Worm (Caenorhabditis elegans) whole organism, late embryonic: ENCODE measurements around the gene faxc-1.

Experiments used
- ama-1 ChIP-seq: fragments of 150-350 bp; optimal IDR thresholded peaks from 2 replicates; lab custom pipeline; 2014
- ceh-18 ChIP-seq: sonication (generic microtip); optimal IDR thresholded peaks from 2 replicates; lab custom pipeline; 2016; ENCODE audit warnings: missing genetic modification characterization, missing compliant biosample characterization
- ceh-30 ChIP-seq: fragments of 150-350 bp; optimal IDR thresholded peaks from 2 replicates; lab custom pipeline; 2014; ENCODE audit warnings: missing biosample characterization, missing genetic modification characterization
- ceh-6 ChIP-seq: fragments of 200-800 bp; sonication (Bioruptor generic); optimal IDR thresholded peaks from 2 replicates; lab custom pipeline; 2018; ENCODE audit warnings: mild to moderate bottlenecking, missing genetic modification characterization, missing compliant biosample characterization
- ceh-9 ChIP-seq: sonication (generic microtip); optimal IDR thresholded peaks from 2 replicates; lab custom pipeline; 2016; ENCODE audit warnings: mild to moderate bottlenecking, missing genetic modification characterization, inconsistent platforms, missing compliant biosample characterization
- dve-1 ChIP-seq: sonication (generic microtip); optimal IDR thresholded peaks from 2 replicates; lab custom pipeline; 2017; ENCODE audit warnings: antibody characterized with exemption, mild to moderate bottlenecking, missing genetic modification characterization, missing compliant biosample characterization
- elt-4 ChIP-seq: sonication (generic microtip); optimal IDR thresholded peaks from 2 replicates; lab custom pipeline; 2016; ENCODE audit warnings: missing genetic modification characterization, missing compliant biosample characterization
- fkh-6 ChIP-seq: sonication (generic microtip); optimal IDR thresholded peaks from 2 replicates; lab custom pipeline; 2016; ENCODE audit warnings: missing genetic modification characterization, missing compliant biosample characterization
- gmeb-2 ChIP-seq: sonication (generic microtip); optimal IDR thresholded peaks from 2 replicates; lab custom pipeline; 2016; ENCODE audit warnings: missing genetic modification characterization, inconsistent platforms, missing compliant biosample characterization
- hlh-30 ChIP-seq: sonication (generic microtip); optimal IDR thresholded peaks from 2 replicates; lab custom pipeline; 2017; ENCODE audit warnings: antibody characterized with exemption, missing genetic modification characterization, missing compliant biosample characterization; ENCODE audit not compliant: insufficient read depth
- lin-11 ChIP-seq: fragments of 200-800 bp; sonication (Bioruptor generic); optimal IDR thresholded peaks from 2 replicates; lab custom pipeline; 2018; ENCODE audit warnings: mild to moderate bottlenecking, missing genetic modification characterization, missing compliant biosample characterization
- pha-4 ChIP-seq: fragments of 150-350 bp; optimal IDR thresholded peaks from 2 replicates; lab custom pipeline; 2018; ENCODE audit warnings: missing biosample characterization, missing genetic modification reagents, missing genetic modification characterization
- rnt-1 ChIP-seq: sonication (generic microtip); optimal IDR thresholded peaks from 2 replicates; lab custom pipeline; 2016; ENCODE audit warnings: missing genetic modification characterization, missing compliant biosample characterization
- tbx-7 ChIP-seq: sonication (generic microtip); optimal IDR thresholded peaks from 2 replicates; lab custom pipeline; 2016; ENCODE audit warnings: missing genotype, missing genetic modification characterization, missing compliant biosample characterization

DNA sequence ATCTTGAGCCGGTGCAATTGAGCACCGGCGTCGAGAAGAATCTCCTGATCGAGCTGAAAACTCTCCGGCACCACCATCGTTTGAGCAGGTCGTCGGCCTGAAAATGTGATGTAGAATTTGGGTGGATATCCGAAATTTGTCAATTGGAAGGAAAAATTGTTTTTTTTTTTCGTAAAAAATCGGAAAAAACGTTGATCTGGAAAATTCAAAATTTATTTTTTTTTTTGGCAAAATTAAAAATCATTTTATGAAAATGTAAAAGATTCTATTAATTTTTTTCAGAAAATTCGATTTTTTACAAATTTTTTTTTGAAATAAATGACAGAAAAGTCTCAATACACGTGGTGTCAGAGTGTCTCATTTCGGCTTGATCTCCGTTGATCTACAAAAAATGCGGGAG lies 2.2 kb downstream of the faxc-1 start, which contains the start of gene tric-1B.1:
- TF ChIP-seq lin-11 (tag; lab: Kevin White, UChicago) (no peak), ceh-6 (GFP tag; lab: Kevin White, UChicago) (no peak), dve-1 (no peak), tbx-7 (no peak), ceh-18 (no peak), fkh-6 (no peak), hlh-30 (no peak), pha-4 (tag; lab: Kevin White, UChicago) (no peak), ceh-9 (tag; lab: Kevin White, UChicago) (no peak), elt-4 (tag; lab: Kevin White, UChicago) (no peak), rnt-1 (tag; lab: Kevin White, UChicago) (no peak), gmeb-2 (tag; lab: Kevin White, UChicago) (no peak), ama-1 (lab: Kevin White, UChicago) (no peak), ceh-30 (tag; lab: Kevin White, UChicago) (no peak)
